Fruit fly (Drosophila melanogaster): ENCODE data around the gene bai.

The bai gene

DNA sequence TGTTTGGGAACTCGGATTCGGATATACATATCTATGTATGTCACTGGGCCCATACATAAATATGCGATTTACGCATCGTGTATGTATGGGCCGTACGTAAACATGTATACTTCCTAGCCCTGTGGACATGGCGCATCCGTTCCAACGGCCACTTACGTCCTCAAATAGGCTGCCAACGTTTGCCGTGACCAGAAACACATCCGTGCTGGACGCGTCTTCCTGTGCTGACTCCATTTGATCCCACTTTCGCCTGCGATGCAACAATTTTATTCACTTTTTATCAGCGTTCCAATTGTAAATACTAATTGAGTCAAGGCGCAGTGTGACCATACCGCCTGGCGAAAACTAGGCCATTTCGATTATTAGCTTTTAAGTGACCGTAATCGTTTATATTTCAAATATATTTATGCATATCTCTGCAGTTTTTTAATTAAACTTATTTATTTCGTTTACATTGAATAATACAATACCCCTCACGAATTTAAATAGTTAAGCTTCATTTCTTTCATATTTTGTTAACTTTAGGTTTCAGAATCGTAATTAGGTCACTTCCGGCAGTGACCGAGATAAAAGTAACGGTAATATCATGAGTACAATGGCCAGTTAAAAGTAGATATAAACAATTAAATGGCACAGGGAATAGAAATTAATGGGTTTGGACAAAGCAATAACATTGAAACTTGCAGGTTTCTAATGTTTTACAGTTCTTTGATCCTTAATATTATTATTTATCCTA is 5.8 kb downstream of the bai start, which contains the start of gene 5PtaseI (continued):
- TF ChIP-seq CG1602 (GFP tag; optimal IDR thresholded peaks at IDR 0.05) (no peak), stwl (tag; optimal IDR thresholded peaks at IDR 0.05) (peak; percentile 51), Xbp1 (GFP tag; optimal IDR thresholded peaks at IDR 0.05) (no peak), Ets97D (GFP tag; optimal IDR thresholded peaks at IDR 0.05) (peak; percentile 81), Hr39 (optimal IDR thresholded peaks at IDR 0.05) (no peak), Hmx (GFP tag; optimal IDR thresholded peaks at IDR 0.05) (no peak), D19A (tag; optimal IDR thresholded peaks at IDR 0.05) (no peak), Dref (GFP tag; IDR thresholded peaks at IDR 0.05) (peak; percentile 32; the same call in 1 of the 2 replicates), CG10366 (GFP tag; IDR thresholded peaks at IDR 0.05) (no peak), BEAF-32 (GFP tag; optimal IDR thresholded peaks at IDR 0.05) (peak; percentile 34), CG42726 (GFP tag; IDR thresholded peaks at IDR 0.05; ENCODE audit: partially characterized antibody) (no peak), CG1603 (tag; optimal IDR thresholded peaks at IDR 0.05) (peak; percentile 33), phol (tag; optimal IDR thresholded peaks at IDR 0.05) (peak; percentile 30), Myb (GFP tag; optimal IDR thresholded peaks at IDR 0.05) (peak; percentile 91), Eip74EF (GFP tag; optimal IDR thresholded peaks at IDR 0.05) (peak in 1 of 2 experiments; percentile 52), Hr3 (GFP tag; optimal IDR thresholded peaks at IDR 0.05) (peak; percentile 86), Atf6 (GFP tag; IDR thresholded peaks at IDR 0.05) (no peak), HHEX (GFP tag; optimal IDR thresholded peaks at IDR 0.05) (no peak), CG8089 (GFP tag; optimal IDR thresholded peaks at IDR 0.05) (no peak), Dfd (GFP tag; optimal IDR thresholded peaks at IDR 0.05) (no peak), stc (GFP tag; IDR thresholded peaks at IDR 0.05) (no peak), CG6765 (GFP tag; optimal IDR thresholded peaks at IDR 0.05) (no peak), croc (GFP tag; conservative IDR thresholded peaks at IDR 0.05) (no peak), pho (GFP tag; optimal IDR thresholded peaks at IDR 0.05) (no peak), wdn (GFP tag; IDR thresholded peaks at IDR 0.05) (no peak), CG17361 (GFP tag; IDR thresholded peaks at IDR 0.05) (no peak), Ets65A (GFP tag) (peak; percentile 58), CG15514 (GFP tag; optimal IDR thresholded peaks at IDR 0.05) (no peak), Fer1 (GFP tag; optimal IDR thresholded peaks at IDR 0.05) (peak; percentile 1), br (optimal IDR thresholded peaks at IDR 0.05) (no peak), Scr (GFP tag; IDR thresholded peaks at IDR 0.05; ENCODE audit: partially characterized antibody) (peak; percentile 28; the same call in 1 of the 2 replicates), CoRest (tag; optimal IDR thresholded peaks at IDR 0.05) (peak; percentile 40), prd (optimal IDR thresholded peaks at IDR 0.05) (no peak), prd (GFP tag; IDR thresholded peaks at IDR 0.05) (no peak), lilli (GFP tag; optimal IDR thresholded peaks at IDR 0.05) (no peak), CG3407 (GFP tag; optimal IDR thresholded peaks at IDR 0.05) (no peak), vvl (GFP tag; IDR thresholded peaks at IDR 0.05) (peak; percentile 38), nom (GFP tag; optimal IDR thresholded peaks at IDR 0.05) (peak; percentile 17), CG34422 (GFP tag; IDR thresholded peaks at IDR 0.05) (0 out of 3 replicates have a peak, but pooled peaks have one; percentile 39), CG2129 (GFP tag; IDR thresholded peaks at IDR 0.05; ENCODE audit: partially characterized antibody) (no peak), trem (tag; optimal IDR thresholded peaks at IDR 0.05) (peak; percentile 3), CG9797 (GFP tag; optimal IDR thresholded peaks at IDR 0.05) (peak; percentile 57), Pdp1 (GFP tag; optimal IDR thresholded peaks at IDR 0.05) (no peak), Awh (GFP tag; IDR thresholded peaks at IDR 0.05) (no peak), CG14014 (GFP tag; IDR thresholded peaks at IDR 0.05) (no peak), GATAe (GFP tag; conservative IDR thresholded peaks at IDR 0.05) (no peak), CG4360 (GFP tag; IDR thresholded peaks at IDR 0.05) (0 out of 2 replicates have a peak, but pooled peaks have one; percentile 19), MBD-R2 (GFP tag; IDR thresholded peaks at IDR 0.05) (peak; percentile 63), CG18011 (GFP tag; optimal IDR thresholded peaks at IDR 0.05) (no peak), unpg (GFP tag; optimal IDR thresholded peaks at IDR 0.05) (no peak)

All from whole organism, embryonic.